Worm (Caenorhabditis elegans) whole organism, L4 larva: ENCODE measurements around the gene sre-7.

Experiments used
- F49E8.2 ChIP-seq: sonication (generic microtip); optimal IDR thresholded peaks from 2 replicates; lab custom pipeline; 2016; ENCODE audit warnings: missing compliant biosample characterization, mild to moderate bottlenecking, missing genetic modification characterization, borderline replicate concordance
- R02D3.7 ChIP-seq: fragments of 150-350 bp; sonication (generic microtip); optimal IDR thresholded peaks from 3 replicates; lab custom pipeline; 2014; ENCODE audit warnings: missing biosample characterization, missing genetic modification characterization
- Y75B8A.6 ChIP-seq: fragments of 200-800 bp; sonication (Bioruptor generic); IDR thresholded peaks from 2 replicates; pipeline ENCODE4 v1.3.6; 2022; ENCODE audit warnings: missing genetic modification reagents, missing genetic modification characterization, missing compliant biosample characterization
- ZK337.2 ChIP-seq: fragments of 200-800 bp; sonication (Bioruptor generic); IDR thresholded peaks from 2 replicates; pipeline ENCODE4 v1.3.6; 2022; ENCODE audit warnings: missing genetic modification reagents, missing genetic modification characterization, missing compliant biosample characterization
- aha-1 ChIP-seq: fragments of 150-350 bp; peaks from one replicate; lab custom pipeline; 2014; ENCODE audit warnings: missing biosample characterization, missing genetic modification characterization
- ceh-28 ChIP-seq: fragments of 150-350 bp; optimal IDR thresholded peaks from 2 replicates; lab custom pipeline; 2014; ENCODE audit warnings: missing biosample characterization, missing genetic modification reagents, missing genetic modification characterization
- dmd-8 ChIP-seq: fragments of 200-800 bp; sonication (Bioruptor generic); IDR thresholded peaks from 2 replicates; pipeline ENCODE4 v1.3.6; 2022; ENCODE audit warnings: missing genetic modification characterization, missing compliant biosample characterization
- lin-1 ChIP-seq: fragments of 200-800 bp; sonication (Bioruptor generic); IDR thresholded peaks from 2 replicates; pipeline ENCODE4 v1.3.6; 2022; ENCODE audit warnings: missing genetic modification reagents, missing genetic modification characterization, missing compliant biosample characterization
- lin-39 ChIP-seq: fragments of 150-350 bp; optimal IDR thresholded peaks from 2 replicates; lab custom pipeline; 2014; ENCODE audit warnings: missing biosample characterization, missing genetic modification reagents, missing genetic modification characterization
- nhr-237 ChIP-seq: sonication (generic microtip); optimal IDR thresholded peaks from 2 replicates; lab custom pipeline; 2017; ENCODE audit warnings: missing biosample characterization, missing genetic modification characterization
- nhr-25 ChIP-seq: sonication (generic microtip); optimal IDR thresholded peaks from 2 replicates; lab custom pipeline; 2017; ENCODE audit warnings: missing genetic modification characterization, mild to moderate bottlenecking, missing compliant biosample characterization, antibody characterized with exemption, moderate library complexity, borderline replicate concordance; ENCODE audit not compliant: insufficient read depth
- zag-1 ChIP-seq: fragments of 150-350 bp; optimal IDR thresholded peaks from 2 replicates; lab custom pipeline; 2014; ENCODE audit warnings: missing biosample characterization, missing genetic modification characterization
- ztf-11 ChIP-seq: fragments of 150-350 bp; optimal IDR thresholded peaks from 2 replicates; lab custom pipeline; 2014; ENCODE audit warnings: missing biosample characterization, missing genetic modification characterization

ce11 chrV:14240694-14241201, 3.3 kb upstream of the sre-7 start, which contains the start of gene K02E11.10:
- TF ChIP-seq dmd-8 (GFP tag; lab: Robert Waterston, UW): no peak
- TF ChIP-seq nhr-237 (tag; lab: Kevin White, UChicago): no peak
- TF ChIP-seq nhr-25 (tag; lab: Kevin White, UChicago): no peak
- no peak for TF ChIP-seq ztf-11 (tag; lab: Kevin White, UChicago)
- TF ChIP-seq lin-1 (GFP tag; lab: Robert Waterston, UW): no peak
- no peak for TF ChIP-seq ceh-28 (tag; lab: Kevin White, UChicago)
- TF ChIP-seq zag-1 (tag; lab: Kevin White, UChicago): no peak
- TF ChIP-seq ZK337.2: no peak
- TF ChIP-seq R02D3.7 (tag; lab: Kevin White, UChicago): no peak
- TF ChIP-seq F49E8.2: no peak
- no peak for TF ChIP-seq Y75B8A.6 (GFP tag; lab: Robert Waterston, UW)
- peak; percentile 56 for TF ChIP-seq aha-1 (tag; lab: Kevin White, UChicago)
- TF ChIP-seq lin-39 (tag; lab: Kevin White, UChicago): no peak
